Worm (Caenorhabditis elegans) whole organism, L1 larva: ENCODE results near the gene C33D9.13.
A peak's percentile ranks its signal among the peaks of the same experiment; 100 is the strongest.

Source experiments
- C34B4.2 ChIP-seq: sonication (generic microtip); optimal IDR thresholded peaks from 2 replicates; lab custom pipeline; 2017; ENCODE audit warnings: mild to moderate bottlenecking, missing genetic modification characterization, missing compliant biosample characterization
- F16B12.6 ChIP-seq: fragments of 150-350 bp; optimal IDR thresholded peaks from 2 replicates; lab custom pipeline; 2014; ENCODE audit warnings: missing biosample characterization, missing genetic modification characterization
- aha-1 ChIP-seq: fragments of 150-350 bp; optimal IDR thresholded peaks from 2 replicates; lab custom pipeline; 2014; ENCODE audit warnings: missing biosample characterization, missing genetic modification characterization
- alr-1 ChIP-seq: fragments of 200-800 bp; sonication (Bioruptor generic); optimal IDR thresholded peaks from 2 replicates; lab custom pipeline; 2018; ENCODE audit warnings: borderline replicate concordance, mild to moderate bottlenecking, missing genetic modification characterization, missing compliant biosample characterization
- ama-1 ChIP-seq: fragments of 150-350 bp; optimal IDR thresholded peaks from 2 replicates; lab custom pipeline; 2014
- blmp-1 ChIP-seq: fragments of 150-350 bp; optimal IDR thresholded peaks from 2 replicates; lab custom pipeline; 2014; ENCODE audit warnings: missing biosample characterization, missing genetic modification characterization
- ceh-63 ChIP-seq: fragments of 200-800 bp; sonication (Bioruptor generic); optimal IDR thresholded peaks from 2 replicates; lab custom pipeline; 2018; ENCODE audit warnings: mild to moderate bottlenecking, missing genetic modification characterization, missing compliant biosample characterization
- ceh-82 ChIP-seq, 3 experiments: fragments of 150-350 bp in 1 of 3; sonication (generic microtip) in 2 of 3; optimal IDR thresholded peaks; 2 replicates each; lab custom pipeline; 2014 to 2017; ENCODE audit warnings: missing biosample characterization in 3 of 3, missing genetic modification characterization in 3 of 3
- dsc-1 ChIP-seq: sonication (generic microtip); optimal IDR thresholded peaks from 2 replicates; lab custom pipeline; 2016; ENCODE audit warnings: mild to moderate bottlenecking, missing genetic modification characterization, missing compliant biosample characterization
- efl-1 ChIP-seq, 4 experiments: fragments of 150-350 bp; optimal IDR thresholded peaks in 3 of 4; peaks in 1 of 4; 1 replicate in 1 of 4; 2 replicates in 3 of 4; lab custom pipeline; 2014; ENCODE audit warnings: missing biosample characterization in 2 of 4, missing genetic modification characterization in 2 of 4, missing genetic modification reagents in 2 of 4
- egl-13 ChIP-seq: sonication (generic microtip); optimal IDR thresholded peaks from 2 replicates; lab custom pipeline; 2016; ENCODE audit warnings: missing genotype, missing genetic modification reagents, missing genetic modification characterization, missing compliant biosample characterization
- elt-3 ChIP-seq, 6 experiments: fragments of 150-350 bp in 1 of 6; sonication (generic microtip); optimal IDR thresholded peaks; 2 replicates each; lab custom pipeline; 2017 to 2018; ENCODE audit warnings: missing biosample characterization in 6 of 6, missing genetic modification characterization in 6 of 6, inconsistent platforms in 1 of 6
- fkh-10 ChIP-seq: sonication (generic microtip); optimal IDR thresholded peaks from 2 replicates; lab custom pipeline; 2017; ENCODE audit warnings: missing biosample characterization, missing genetic modification reagents, missing genetic modification characterization
- fkh-4 ChIP-seq: sonication (generic microtip); optimal IDR thresholded peaks from 2 replicates; lab custom pipeline; 2016; ENCODE audit warnings: missing compliant biosample characterization, missing genetic modification characterization, borderline replicate concordance
- grh-1 ChIP-seq: fragments of 200-800 bp; sonication (Bioruptor generic); IDR thresholded peaks from 2 replicates; pipeline ENCODE4 v1.3.6; 2022; ENCODE audit warnings: missing genetic modification reagents, missing genetic modification characterization, missing compliant biosample characterization
- isw-1 ChIP-seq: fragments of 200-800 bp; sonication (Bioruptor generic); IDR thresholded peaks from 2 replicates; pipeline ENCODE4 v1.3.6; 2022; ENCODE audit warnings: missing genetic modification characterization, missing compliant biosample characterization
- lin-14 ChIP-seq: fragments of 200-800 bp; sonication (Bioruptor generic); optimal IDR thresholded peaks from 2 replicates; lab custom pipeline; 2018; ENCODE audit warnings: mild to moderate bottlenecking, missing genetic modification characterization, moderate library complexity, missing compliant biosample characterization
- lin-35 ChIP-seq, 2 experiments: fragments of 150-350 bp; optimal IDR thresholded peaks; 2 replicates each; lab custom pipeline; 2014; ENCODE audit warnings: missing biosample characterization in 2 of 2, missing genetic modification characterization in 2 of 2, missing genetic modification reagents in 2 of 2
- lin-39 ChIP-seq: fragments of 150-350 bp; optimal IDR thresholded peaks from 2 replicates; lab custom pipeline; 2014; ENCODE audit warnings: missing biosample characterization, missing genetic modification reagents, missing genetic modification characterization
- lir-3 ChIP-seq: sonication (generic microtip); optimal IDR thresholded peaks from 2 replicates; lab custom pipeline; 2016; ENCODE audit warnings: mild to moderate bottlenecking, missing genetic modification characterization, moderate library complexity, missing compliant biosample characterization; ENCODE audit not compliant: poor library complexity
- lsy-2 ChIP-seq, 2 experiments: fragments of 150-350 bp; optimal IDR thresholded peaks; 2 replicates each; lab custom pipeline; 2014; ENCODE audit warnings: missing biosample characterization in 2 of 2, missing genetic modification characterization in 2 of 2
- mab-9 ChIP-seq: fragments of 200-800 bp; sonication (Bioruptor generic); IDR thresholded peaks from 2 replicates; pipeline ENCODE4 v1.3.6; 2022; ENCODE audit warnings: missing genetic modification reagents, missing genetic modification characterization, missing compliant biosample characterization
- mef-2 ChIP-seq: fragments of 150-350 bp; optimal IDR thresholded peaks from 2 replicates; lab custom pipeline; 2014; ENCODE audit warnings: missing biosample characterization, missing genetic modification characterization
- nhr-12 ChIP-seq: sonication (generic microtip); optimal IDR thresholded peaks from 2 replicates; lab custom pipeline; 2017; ENCODE audit warnings: missing biosample characterization, missing genetic modification characterization
- nhr-19 ChIP-seq: fragments of 200-800 bp; sonication (Bioruptor generic); conservative IDR thresholded peaks from 2 replicates; pipeline ENCODE4 v1.3.6; 2022; ENCODE audit warnings: missing genetic modification characterization, missing compliant biosample characterization
- nhr-20 ChIP-seq: sonication (generic microtip); optimal IDR thresholded peaks from 2 replicates; lab custom pipeline; 2016; ENCODE audit warnings: mild to moderate bottlenecking, missing genetic modification characterization, missing compliant biosample characterization
- nhr-71 ChIP-seq: sonication (generic microtip); optimal IDR thresholded peaks from 2 replicates; lab custom pipeline; 2016; ENCODE audit warnings: mild to moderate bottlenecking, missing genetic modification characterization, moderate library complexity, missing compliant biosample characterization
- nhr-84 ChIP-seq: sonication (generic microtip); optimal IDR thresholded peaks from 2 replicates; lab custom pipeline; 2017; ENCODE audit warnings: missing biosample characterization, missing genetic modification characterization
- nhr-85 ChIP-seq: sonication (generic microtip); peaks from one replicate; lab custom pipeline; 2016; ENCODE audit warnings: missing genetic modification characterization, inconsistent platforms, missing compliant biosample characterization
- nhr-90 ChIP-seq: sonication (generic microtip); optimal IDR thresholded peaks from 2 replicates; lab custom pipeline; 2016; ENCODE audit warnings: mild to moderate bottlenecking, missing genetic modification characterization, missing compliant biosample characterization; ENCODE audit not compliant: poor library complexity
- pag-3 ChIP-seq: sonication (generic microtip); optimal IDR thresholded peaks from 2 replicates; lab custom pipeline; 2017; ENCODE audit warnings: missing genetic modification characterization, mild to moderate bottlenecking, missing compliant biosample characterization, antibody characterized with exemption, borderline replicate concordance; ENCODE audit not compliant: insufficient read depth
- pax-3 ChIP-seq: fragments of 200-800 bp; sonication (Bioruptor generic); optimal IDR thresholded peaks from 2 replicates; lab custom pipeline; 2018; ENCODE audit warnings: mild to moderate bottlenecking, missing genetic modification characterization, moderate library complexity, missing compliant biosample characterization
- pqm-1 ChIP-seq: sonication (generic microtip); optimal IDR thresholded peaks from 3 replicates; lab custom pipeline; 2017; ENCODE audit warnings: missing biosample characterization, missing genetic modification characterization
- rnt-1 ChIP-seq: sonication (generic microtip); optimal IDR thresholded peaks from 2 replicates; lab custom pipeline; 2016; ENCODE audit warnings: mild to moderate bottlenecking, missing genetic modification characterization, moderate library complexity, missing compliant biosample characterization
- skn-1 ChIP-seq: fragments of 150-350 bp; optimal IDR thresholded peaks from 2 replicates; lab custom pipeline; 2014; ENCODE audit warnings: missing biosample characterization, missing genetic modification characterization
- snu-23 ChIP-seq: sonication (generic microtip); optimal IDR thresholded peaks from 2 replicates; lab custom pipeline; 2016; ENCODE audit warnings: missing genetic modification characterization, missing compliant biosample characterization
- sox-4 ChIP-seq: sonication (generic microtip); optimal IDR thresholded peaks from 2 replicates; lab custom pipeline; 2016; ENCODE audit warnings: missing genetic modification characterization, missing compliant biosample characterization
- swsn-7 ChIP-seq: sonication (generic microtip); optimal IDR thresholded peaks from 2 replicates; lab custom pipeline; 2016; ENCODE audit warnings: missing genetic modification characterization, missing compliant biosample characterization
- tbx-2 ChIP-seq: sonication (generic microtip); optimal IDR thresholded peaks from 2 replicates; lab custom pipeline; 2016; ENCODE audit warnings: missing genetic modification characterization, missing compliant biosample characterization
- tlp-1 ChIP-seq: fragments of 150-350 bp; optimal IDR thresholded peaks from 2 replicates; lab custom pipeline; 2014; ENCODE audit warnings: missing biosample characterization, missing genetic modification characterization
- unc-30 ChIP-seq: sonication (generic microtip); optimal IDR thresholded peaks from 2 replicates; lab custom pipeline; 2017; ENCODE audit warnings: missing biosample characterization, missing genetic modification characterization
- unc-86 ChIP-seq: sonication (generic microtip); optimal IDR thresholded peaks from 2 replicates; lab custom pipeline; 2016; ENCODE audit warnings: missing genetic modification characterization, missing compliant biosample characterization
- unc-98 ChIP-seq: fragments of 200-800 bp; sonication (Bioruptor generic); IDR thresholded peaks from 2 replicates; pipeline ENCODE4 v1.3.6; 2022; ENCODE audit warnings: missing genetic modification characterization, missing compliant biosample characterization
- vab-15 ChIP-seq: sonication (generic microtip); optimal IDR thresholded peaks from 2 replicates; lab custom pipeline; 2017; ENCODE audit warnings: missing genotype, mild to moderate bottlenecking, missing genetic modification characterization, missing compliant biosample characterization

C33D9.13 gene

DNA sequence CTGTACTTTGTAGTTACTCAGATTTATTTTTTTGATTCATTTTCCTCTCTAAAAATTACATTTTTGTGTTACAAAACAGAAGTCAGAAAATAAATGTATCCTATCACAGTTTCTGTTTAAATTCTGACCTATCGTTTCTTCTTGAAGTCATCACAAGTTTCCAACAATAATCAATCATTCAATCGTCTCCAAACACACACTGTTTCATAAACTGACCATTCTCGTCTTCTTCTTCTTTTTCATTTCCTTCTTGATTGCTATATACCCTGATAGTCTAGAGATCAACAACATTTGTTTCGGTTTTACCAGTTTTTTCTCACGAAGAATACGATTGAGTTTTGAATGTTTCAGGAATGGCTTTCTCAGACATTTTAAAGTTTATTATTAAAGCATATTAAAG is 30.1 kb upstream of the C33D9.13 start:
- TF ChIP-seq nhr-12 (tag; lab: Kevin White, UChicago) (no peak), nhr-85 (peak; percentile 84), C34B4.2 (tag; lab: Kevin White, UChicago) (no peak), skn-1 (no peak), vab-15 (tag; lab: Kevin White, UChicago) (no peak), dsc-1 (tag; lab: Kevin White, UChicago) (no peak), lin-35 (GFP tag; optimal IDR thresholded peaks at IDR 0.05; lab: Kevin White, UChicago) (peak in 1 of 2 experiments; percentile 18), lsy-2 (tag; optimal IDR thresholded peaks at IDR 0.05; lab: Kevin White, UChicago) (peak in 1 of 2 experiments; percentile 31), unc-98 (GFP tag; lab: Robert Waterston, UW) (no peak), snu-23 (GFP tag; lab: Kevin White, UChicago) (peak; percentile 51), nhr-71 (tag; lab: Kevin White, UChicago) (peak; percentile 41), aha-1 (tag; lab: Kevin White, UChicago) (no peak), alr-1 (no peak), F16B12.6 (tag; lab: Kevin White, UChicago) (no peak), elt-3 (tag; optimal IDR thresholded peaks at IDR 0.05; lab: Kevin White, UChicago) (peak in 4 of 6 experiments; percentile 17 to 84 (median 32)), mef-2 (tag; lab: Kevin White, UChicago) (no peak), tlp-1 (tag; lab: Kevin White, UChicago) (no peak), egl-13 (no peak), nhr-84 (tag; lab: Kevin White, UChicago) (no peak), nhr-90 (tag; lab: Kevin White, UChicago) (peak; percentile 13), pax-3 (no peak), sox-4 (tag; lab: Kevin White, UChicago) (no peak), nhr-20 (tag; lab: Kevin White, UChicago) (peak; percentile 59), lin-14 (GFP tag; lab: Kevin White, UChicago) (peak; percentile 64), unc-30 (no peak), lir-3 (tag; lab: Kevin White, UChicago) (no peak), pqm-1 (tag; lab: Kevin White, UChicago) (no peak), ceh-63 (GFP tag; lab: Kevin White, UChicago) (no peak), blmp-1 (tag; lab: Kevin White, UChicago) (peak; percentile 63)

ce11 chrIV:8813614-8814013 is 28.5 kb upstream of the C33D9.13 start, which contains the start of gene exc-5:
Gene exc-5 (minus strand): TSS chrIV:8813670.
- no peak for TF ChIP-seq fkh-10 (GFP tag; lab: Kevin White, UChicago)
- peak; percentile 27 for TF ChIP-seq lir-3 (tag; lab: Kevin White, UChicago)
- TF ChIP-seq ama-1, result no peak
- TF ChIP-seq unc-86 (tag; lab: Kevin White, UChicago), result no peak
- no peak for TF ChIP-seq lin-35 (GFP tag; optimal IDR thresholded peaks at IDR 0.05; lab: Kevin White, UChicago)
- TF ChIP-seq F16B12.6 (tag; lab: Kevin White, UChicago), result no peak
- no peak for TF ChIP-seq grh-1 (GFP tag; lab: Robert Waterston, UW)
- TF ChIP-seq nhr-19, result peak; percentile 42
- no peak for TF ChIP-seq pag-3
- TF ChIP-seq swsn-7, result no peak
- no peak for TF ChIP-seq egl-13
- no peak for TF ChIP-seq fkh-4 (tag; lab: Kevin White, UChicago)
- TF ChIP-seq tbx-2 (tag; lab: Kevin White, UChicago), result no peak
- TF ChIP-seq rnt-1 (tag; lab: Kevin White, UChicago), result peak; percentile 56
- TF ChIP-seq aha-1 (tag; lab: Kevin White, UChicago), result no peak
- no peak for TF ChIP-seq isw-1 (GFP tag; lab: Robert Waterston, UW)
- no peak for TF ChIP-seq blmp-1 (tag; lab: Kevin White, UChicago)
- TF ChIP-seq snu-23 (GFP tag; lab: Kevin White, UChicago), result peak; percentile 12
- TF ChIP-seq lin-14 (GFP tag; lab: Kevin White, UChicago), result peak; percentile 60
- no peak for TF ChIP-seq mab-9 (GFP tag; lab: Robert Waterston, UW)
- no peak for TF ChIP-seq nhr-84 (tag; lab: Kevin White, UChicago)
- no peak for TF ChIP-seq ceh-82 (tag; optimal IDR thresholded peaks at IDR 0.05; lab: Kevin White, UChicago)
- TF ChIP-seq lin-39, result peak; percentile 16
- peak; percentile 66 for TF ChIP-seq nhr-71 (tag; lab: Kevin White, UChicago)
- TF ChIP-seq lsy-2 (tag; optimal IDR thresholded peaks at IDR 0.05; lab: Kevin White, UChicago), result peak; percentile 0 to 57
- TF ChIP-seq efl-1 (optimal IDR thresholded peaks at IDR 0.05; lab: Kevin White, UChicago), result peak; percentile 15 to 18
- peak in 1 of 2 experiments; percentile 52 for TF ChIP-seq efl-1 (GFP tag; optimal IDR thresholded peaks at IDR 0.05 in 1 of 2; lab: Kevin White, UChicago)
